Worm (Caenorhabditis elegans) whole organism, young adult: ENCODE measurements around the gene Y19D2B.2.

ENCODE experiments used
- B0336.3 ChIP-seq: fragments of 200-800 bp; sonication (Bioruptor generic); IDR thresholded peaks from 2 replicates; pipeline ENCODE4 v1.3.6; 2022; ENCODE audit warnings: missing genetic modification characterization, missing compliant biosample characterization
- F22D6.2 ChIP-seq: sonication (generic microtip); optimal IDR thresholded peaks from 2 replicates; lab custom pipeline; 2016; ENCODE audit warnings: mild to moderate bottlenecking, missing genetic modification characterization, missing compliant biosample characterization
- F23B12.7 ChIP-seq: sonication (generic microtip); optimal IDR thresholded peaks from 2 replicates; lab custom pipeline; 2017; ENCODE audit warnings: missing genetic modification characterization, mild to moderate bottlenecking, missing compliant biosample characterization, antibody characterized with exemption, moderate library complexity; ENCODE audit not compliant: insufficient read depth
- F33H1.4 ChIP-seq: fragments of 200-800 bp; sonication (Bioruptor generic); IDR thresholded peaks from 2 replicates; pipeline ENCODE4 v1.3.6; 2022; ENCODE audit warnings: missing genetic modification reagents, missing genetic modification characterization, missing compliant biosample characterization
- F37B4.10 ChIP-seq: fragments of 200-800 bp; sonication (Bioruptor generic); IDR thresholded peaks from 2 replicates; pipeline ENCODE4 v1.3.6; 2022; ENCODE audit warnings: missing genetic modification characterization, missing compliant biosample characterization
- F39B2.1 ChIP-seq: fragments of 200-800 bp; sonication (Bioruptor generic); IDR thresholded peaks from 2 replicates; pipeline ENCODE4 v1.3.6; 2022; ENCODE audit warnings: missing genetic modification reagents, missing genetic modification characterization, missing compliant biosample characterization
- F52B5.7 ChIP-seq: sonication (generic microtip); optimal IDR thresholded peaks from 2 replicates; lab custom pipeline; 2016; ENCODE audit warnings: mild to moderate bottlenecking, missing genetic modification characterization, missing compliant biosample characterization
- K12H6.12 ChIP-seq: fragments of 200-800 bp; sonication (Bioruptor generic); optimal IDR thresholded peaks from 2 replicates; lab custom pipeline; 2018; ENCODE audit warnings: mild to moderate bottlenecking, missing genetic modification characterization, missing compliant biosample characterization
- T26A5.8 ChIP-seq: sonication (generic microtip); optimal IDR thresholded peaks from 2 replicates; lab custom pipeline; 2016; ENCODE audit warnings: missing genetic modification characterization, missing compliant biosample characterization
- Y53F4B.3 ChIP-seq: fragments of 200-800 bp; sonication (Bioruptor generic); IDR thresholded peaks from 2 replicates; pipeline ENCODE4 v1.3.6; 2022; ENCODE audit warnings: missing genetic modification reagents, missing genetic modification characterization, missing compliant biosample characterization
- Y53G8AR.9 ChIP-seq: fragments of 200-800 bp; sonication (Bioruptor generic); conservative IDR thresholded peaks from 2 replicates; pipeline ENCODE4 v1.3.6; 2022; ENCODE audit warnings: missing genetic modification reagents, missing genetic modification characterization, missing compliant biosample characterization
- Y67H2A.10 ChIP-seq: fragments of 200-800 bp; sonication (Bioruptor generic); conservative IDR thresholded peaks from 2 replicates; pipeline ENCODE4 v1.3.6; 2022; ENCODE audit warnings: missing genetic modification reagents, missing genetic modification characterization, missing compliant biosample characterization
- ZK185.1 ChIP-seq: sonication (generic microtip); optimal IDR thresholded peaks from 2 replicates; lab custom pipeline; 2016; ENCODE audit warnings: mild to moderate bottlenecking, missing genetic modification characterization, missing compliant biosample characterization; ENCODE audit not compliant: poor library complexity, severe bottlenecking
- attf-3 ChIP-seq: fragments of 200-800 bp; sonication (Bioruptor generic); conservative IDR thresholded peaks from 2 replicates; pipeline ENCODE4 v1.3.6; 2022; ENCODE audit warnings: missing genetic modification reagents, missing genetic modification characterization, missing compliant biosample characterization
- attf-6 ChIP-seq: fragments of 200-800 bp; sonication (Bioruptor generic); IDR thresholded peaks from 2 replicates; pipeline ENCODE4 v1.3.6; 2022; ENCODE audit warnings: missing genetic modification reagents, missing genetic modification characterization, missing compliant biosample characterization
- ceh-100 ChIP-seq: fragments of 200-800 bp; sonication (Bioruptor generic); IDR thresholded peaks from 2 replicates; pipeline ENCODE4 v1.3.6; 2022; ENCODE audit warnings: missing genetic modification reagents, missing genetic modification characterization, missing compliant biosample characterization
- ceh-40 ChIP-seq: fragments of 200-800 bp; sonication (Bioruptor generic); IDR thresholded peaks from 2 replicates; pipeline ENCODE4 v1.3.6; 2022; ENCODE audit warnings: missing genetic modification characterization, missing compliant biosample characterization
- ceh-58 ChIP-seq: fragments of 200-800 bp; sonication (Bioruptor generic); IDR thresholded peaks from 2 replicates; pipeline ENCODE4 v1.3.6; 2022; ENCODE audit warnings: missing genetic modification characterization, missing compliant biosample characterization
- ceh-79 ChIP-seq: sonication (generic microtip); optimal IDR thresholded peaks from 2 replicates; lab custom pipeline; 2017; ENCODE audit warnings: mild to moderate bottlenecking, missing genetic modification characterization, missing compliant biosample characterization
- ceh-91 ChIP-seq: fragments of 200-800 bp; sonication (Bioruptor generic); IDR thresholded peaks from 2 replicates; pipeline ENCODE4 v1.3.6; 2022; ENCODE audit warnings: missing genetic modification reagents, missing genetic modification characterization, missing compliant biosample characterization
- die-1 ChIP-seq: sonication (generic microtip); optimal IDR thresholded peaks from 2 replicates; lab custom pipeline; 2016; ENCODE audit warnings: missing genotype, mild to moderate bottlenecking, missing genetic modification characterization, missing compliant biosample characterization
- dox-1 ChIP-seq: fragments of 200-800 bp; sonication (Bioruptor generic); IDR thresholded peaks from 2 replicates; pipeline ENCODE4 v1.3.6; 2022; ENCODE audit warnings: missing genetic modification reagents, missing genetic modification characterization, missing compliant biosample characterization
- efl-1 ChIP-seq: fragments of 150-350 bp; optimal IDR thresholded peaks from 2 replicates; lab custom pipeline; 2014; ENCODE audit warnings: missing biosample characterization, missing genetic modification reagents, missing genetic modification characterization
- egl-18 ChIP-seq: fragments of 200-800 bp; sonication (Bioruptor generic); IDR thresholded peaks from 2 replicates; pipeline ENCODE4 v1.3.6; 2022; ENCODE audit warnings: missing genetic modification reagents, missing genetic modification characterization, missing compliant biosample characterization
- egrh-3 ChIP-seq: fragments of 200-800 bp; sonication (Bioruptor generic); IDR thresholded peaks from 2 replicates; pipeline ENCODE4 v1.3.6; 2022; ENCODE audit warnings: missing genetic modification reagents, missing genetic modification characterization, missing compliant biosample characterization
- him-1 ChIP-seq: sonication (generic microtip); optimal IDR thresholded peaks from 2 replicates; lab custom pipeline; 2016; ENCODE audit warnings: missing genotype, missing genetic modification reagents, missing genetic modification characterization, missing compliant biosample characterization
- hmg-1.2 ChIP-seq: fragments of 200-800 bp; sonication (Bioruptor generic); IDR thresholded peaks from 2 replicates; pipeline ENCODE4 v1.3.6; 2022; ENCODE audit warnings: missing genetic modification reagents, missing genetic modification characterization, missing compliant biosample characterization
- hsf-1 ChIP-seq: fragments of 200-800 bp; sonication (Bioruptor generic); IDR thresholded peaks from 2 replicates; pipeline ENCODE4 v1.3.6; 2022; ENCODE audit warnings: missing genetic modification reagents, missing genetic modification characterization, missing compliant biosample characterization
- let-607 ChIP-seq, 2 experiments: fragments of 200-800 bp in 1 of 2; sonication (Bioruptor generic) in 1 of 2; sonication (generic microtip) in 1 of 2; optimal IDR thresholded peaks; 2 replicates each; lab custom pipeline; 2016 to 2018; ENCODE audit warnings: mild to moderate bottlenecking in 2 of 2, missing compliant biosample characterization in 2 of 2, missing genetic modification characterization in 2 of 2, moderate library complexity in 2 of 2, missing genotype in 1 of 2
- madf-3 ChIP-seq: fragments of 200-800 bp; sonication (Bioruptor generic); IDR thresholded peaks from 2 replicates; pipeline ENCODE4 v1.3.6; 2022; ENCODE audit warnings: missing genetic modification reagents, missing genetic modification characterization, missing compliant biosample characterization
- madf-6 ChIP-seq: fragments of 200-800 bp; sonication (Bioruptor generic); IDR thresholded peaks from 2 replicates; pipeline ENCODE4 v1.3.6; 2022; ENCODE audit warnings: missing genetic modification reagents, missing genetic modification characterization, missing compliant biosample characterization
- madf-8 ChIP-seq: fragments of 200-800 bp; sonication (Bioruptor generic); conservative IDR thresholded peaks from 2 replicates; pipeline ENCODE4 v1.3.6; 2022; ENCODE audit warnings: missing genetic modification reagents, missing genetic modification characterization, missing compliant biosample characterization
- mcd-1 ChIP-seq: fragments of 200-800 bp; sonication (Bioruptor generic); IDR thresholded peaks from 2 replicates; pipeline ENCODE4 v1.3.6; 2022; ENCODE audit warnings: missing genetic modification reagents, missing genetic modification characterization, missing compliant biosample characterization
- mel-28 ChIP-seq: sonication (generic microtip); optimal IDR thresholded peaks from 2 replicates; lab custom pipeline; 2016; ENCODE audit warnings: borderline replicate concordance, mild to moderate bottlenecking, missing genetic modification characterization, missing compliant biosample characterization
- nhr-120 ChIP-seq: fragments of 200-800 bp; sonication (Bioruptor generic); IDR thresholded peaks from 2 replicates; pipeline ENCODE4 v1.3.6; 2022; ENCODE audit warnings: missing genetic modification characterization, missing compliant biosample characterization
- nhr-179 ChIP-seq: sonication (generic microtip); optimal IDR thresholded peaks from 2 replicates; lab custom pipeline; 2016; ENCODE audit warnings: mild to moderate bottlenecking, missing genetic modification characterization, missing compliant biosample characterization
- pbrm-1 ChIP-seq: fragments of 200-800 bp; sonication (Bioruptor generic); IDR thresholded peaks from 2 replicates; pipeline ENCODE4 v1.3.6; 2022; ENCODE audit warnings: missing genetic modification reagents, missing genetic modification characterization, missing compliant biosample characterization
- pha-4 ChIP-seq: fragments of 150-350 bp; sonication (generic microtip); optimal IDR thresholded peaks from 2 replicates; lab custom pipeline; 2014; ENCODE audit warnings: missing biosample characterization, missing genetic modification reagents, missing genetic modification characterization
- rcor-1 ChIP-seq: fragments of 200-800 bp; sonication (Bioruptor generic); IDR thresholded peaks from 2 replicates; pipeline ENCODE4 v1.3.6; 2022; ENCODE audit warnings: missing genetic modification reagents, missing genetic modification characterization, missing compliant biosample characterization
- tlf-1 ChIP-seq: fragments of 200-800 bp; sonication (Bioruptor generic); optimal IDR thresholded peaks from 2 replicates; lab custom pipeline; 2018; ENCODE audit warnings: mild to moderate bottlenecking, missing genetic modification characterization, missing compliant biosample characterization
- xnd-1 ChIP-seq: sonication (generic microtip); optimal IDR thresholded peaks from 2 replicates; lab custom pipeline; 2016; ENCODE audit warnings: missing genotype, missing genetic modification reagents, missing genetic modification characterization, missing compliant biosample characterization
- ztf-25 ChIP-seq: fragments of 200-800 bp; sonication (Bioruptor generic); IDR thresholded peaks from 2 replicates; pipeline ENCODE4 v1.3.6; 2022; ENCODE audit warnings: missing genetic modification reagents, missing genetic modification characterization, missing compliant biosample characterization
- ztf-28 ChIP-seq: fragments of 200-800 bp; sonication (Bioruptor generic); IDR thresholded peaks from 2 replicates; pipeline ENCODE4 v1.3.6; 2022; ENCODE audit warnings: missing genetic modification reagents, missing genetic modification characterization, missing compliant biosample characterization

Gene Y19D2B.2

DNA sequence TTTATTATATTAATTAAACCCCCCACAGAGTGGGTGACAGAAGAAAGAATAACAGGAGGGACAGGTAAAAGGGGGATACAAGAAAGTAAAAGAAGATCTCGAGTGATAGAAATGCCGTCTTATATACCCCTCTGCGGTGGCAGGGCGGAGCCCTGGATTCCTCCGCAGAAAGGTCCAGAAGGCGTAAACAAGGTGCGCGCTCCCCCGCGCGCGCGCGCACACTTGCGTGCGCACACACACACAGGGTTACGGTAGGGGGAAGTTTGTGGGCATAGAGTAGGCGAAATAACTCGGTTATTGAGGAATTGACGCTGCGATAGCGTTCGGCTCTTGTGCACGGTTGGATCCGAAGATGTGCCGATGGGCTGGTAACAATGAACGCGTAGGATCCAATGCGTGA, 8.7 kb downstream of the Y19D2B.2 start:
- TF ChIP-seq madf-8 (peak; percentile 57), mcd-1 (GFP tag; lab: Robert Waterston, UW) (peak; percentile 45; the same call in 1 of the 2 replicates), F37B4.10 (GFP tag; lab: Robert Waterston, UW) (0 out of 2 replicates have a peak, but pooled peaks have one; percentile 70), ceh-100 (GFP tag; lab: Robert Waterston, UW) (peak; percentile 22; the same call in 1 of the 2 replicates), dox-1 (GFP tag; lab: Robert Waterston, UW) (peak; percentile 52; the same call in 1 of the 2 replicates), madf-3 (GFP tag; lab: Robert Waterston, UW) (peak; percentile 78; the same call in 1 of the 2 replicates), F33H1.4 (peak; percentile 49), ztf-28 (GFP tag; lab: Robert Waterston, UW) (0 out of 2 replicates have a peak, but pooled peaks have one; percentile 58), ceh-91 (GFP tag; lab: Robert Waterston, UW) (peak; percentile 35; the same call in 1 of the 2 replicates), hsf-1 (GFP tag; lab: Robert Waterston, UW) (peak; percentile 91), ceh-40 (GFP tag; lab: Robert Waterston, UW) (0 out of 2 replicates have a peak, but pooled peaks have one; percentile 13), egrh-3 (GFP tag; lab: Robert Waterston, UW) (peak; percentile 98), madf-6 (GFP tag; lab: Robert Waterston, UW) (peak; percentile 64)
- TF ChIP-seq, all 124 proteins: peak for 13; not testable (repeated sequence) for 111

DNA sequence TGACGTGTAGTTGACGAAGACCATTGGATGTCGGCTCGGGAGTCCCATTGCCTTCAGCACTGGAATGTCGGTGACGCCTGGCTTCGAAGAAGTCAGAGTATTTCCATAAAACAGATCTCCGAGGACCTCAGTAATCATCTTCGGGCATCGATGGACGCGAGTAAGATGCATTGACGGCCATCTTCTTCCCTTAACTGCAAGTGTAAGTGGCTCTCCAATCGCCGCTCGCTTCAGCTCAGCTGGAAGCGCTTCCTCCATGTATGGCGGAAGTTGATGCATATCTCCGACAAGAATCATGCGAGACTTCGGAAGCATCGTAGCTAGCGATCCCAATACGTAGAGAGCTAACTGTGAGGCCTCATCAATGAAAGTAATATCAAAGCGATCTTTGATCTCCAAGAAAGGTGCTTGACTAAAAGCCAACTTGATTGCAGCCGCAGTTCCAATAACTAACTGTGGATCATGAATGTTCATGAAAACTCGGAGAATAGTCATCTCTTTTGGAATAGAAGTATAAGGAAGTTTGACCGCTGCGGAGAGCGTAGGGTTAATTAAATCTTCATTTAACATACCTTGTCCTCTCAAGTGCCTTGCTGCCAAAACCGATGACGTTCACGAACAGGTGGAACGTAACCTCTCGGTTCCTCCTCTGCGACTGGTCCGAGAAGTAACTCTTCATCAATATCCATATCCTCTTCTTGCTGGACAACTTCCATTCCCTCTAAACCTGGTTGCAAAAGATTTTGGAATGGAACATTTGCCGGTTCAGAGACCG, 10.1 kb downstream of the Y19D2B.2 start:
- peak; percentile 2; the same call in 1 of the 2 replicates for TF ChIP-seq ceh-58
- no peak for TF ChIP-seq F23B12.7
- TF ChIP-seq attf-6 (GFP tag; lab: Robert Waterston, UW): peak; percentile 71
- no peak for TF ChIP-seq efl-1 (GFP tag; lab: Kevin White, UChicago)
- 0 out of 2 replicates have a peak, but pooled peaks have one; percentile 3 for TF ChIP-seq hmg-1.2
- TF ChIP-seq ztf-25 (GFP tag; lab: Robert Waterston, UW): no peak
- TF ChIP-seq dox-1 (GFP tag; lab: Robert Waterston, UW): no peak; the same call in 1 of the 2 replicates
- TF ChIP-seq Y67H2A.10 (GFP tag; lab: Robert Waterston, UW): no peak
- no peak for TF ChIP-seq K12H6.12
- peak; percentile 1 for TF ChIP-seq ZK185.1 (tag; lab: Kevin White, UChicago)
- TF ChIP-seq F33H1.4: peak; percentile 33
- TF ChIP-seq madf-8: 0 out of 2 replicates have a peak, but pooled peaks have one; percentile 3
- no peak for TF ChIP-seq T26A5.8
- TF ChIP-seq die-1 (tag; lab: Kevin White, UChicago): no peak
- TF ChIP-seq madf-3 (GFP tag; lab: Robert Waterston, UW): no peak; the same call in 1 of the 2 replicates
- no peak for TF ChIP-seq F22D6.2 (tag; lab: Kevin White, UChicago)
- TF ChIP-seq F39B2.1 (GFP tag; lab: Robert Waterston, UW): no peak
- TF ChIP-seq nhr-120 (GFP tag; lab: Robert Waterston, UW): no peak
- no peak for TF ChIP-seq attf-3
- TF ChIP-seq Y53G8AR.9 (GFP tag; lab: Robert Waterston, UW): peak; percentile 68
- peak; percentile 54 for TF ChIP-seq B0336.3
- peak; percentile 50 for TF ChIP-seq xnd-1 (tag; lab: Kevin White, UChicago)
- TF ChIP-seq tlf-1 (GFP tag; lab: Kevin White, UChicago): no peak
- TF ChIP-seq F52B5.7: peak; percentile 3
- TF ChIP-seq Y53F4B.3 (GFP tag; lab: Robert Waterston, UW): 0 out of 2 replicates have a peak, but pooled peaks have one; percentile 9
- TF ChIP-seq egl-18: peak; percentile 27; the same call in 1 of the 2 replicates
- no peak for TF ChIP-seq ztf-28 (GFP tag; lab: Robert Waterston, UW)
- TF ChIP-seq nhr-179 (tag; lab: Kevin White, UChicago): no peak
- no peak for TF ChIP-seq ceh-79 (tag; lab: Kevin White, UChicago)
- TF ChIP-seq pha-4 (tag; lab: Kevin White, UChicago): no peak
- peak; percentile 74; the same call in 1 of the 2 replicates for TF ChIP-seq pbrm-1
- TF ChIP-seq let-607 (tag; optimal IDR thresholded peaks at IDR 0.05; lab: Kevin White, UChicago): no peak
- TF ChIP-seq ceh-91 (GFP tag; lab: Robert Waterston, UW): no peak
- peak; percentile 30; the same call in 1 of the 2 replicates for TF ChIP-seq rcor-1 (GFP tag; lab: Robert Waterston, UW)
- no peak for TF ChIP-seq him-1 (tag; lab: Kevin White, UChicago)
- TF ChIP-seq mel-28 (tag; lab: Kevin White, UChicago): no peak
